Worm (Caenorhabditis elegans): Measurements from ENCODE around the gene hmg-12.
A peak's percentile ranks its signal among the peaks of the same experiment; 100 is the strongest.

hmg-12 gene

DNA sequence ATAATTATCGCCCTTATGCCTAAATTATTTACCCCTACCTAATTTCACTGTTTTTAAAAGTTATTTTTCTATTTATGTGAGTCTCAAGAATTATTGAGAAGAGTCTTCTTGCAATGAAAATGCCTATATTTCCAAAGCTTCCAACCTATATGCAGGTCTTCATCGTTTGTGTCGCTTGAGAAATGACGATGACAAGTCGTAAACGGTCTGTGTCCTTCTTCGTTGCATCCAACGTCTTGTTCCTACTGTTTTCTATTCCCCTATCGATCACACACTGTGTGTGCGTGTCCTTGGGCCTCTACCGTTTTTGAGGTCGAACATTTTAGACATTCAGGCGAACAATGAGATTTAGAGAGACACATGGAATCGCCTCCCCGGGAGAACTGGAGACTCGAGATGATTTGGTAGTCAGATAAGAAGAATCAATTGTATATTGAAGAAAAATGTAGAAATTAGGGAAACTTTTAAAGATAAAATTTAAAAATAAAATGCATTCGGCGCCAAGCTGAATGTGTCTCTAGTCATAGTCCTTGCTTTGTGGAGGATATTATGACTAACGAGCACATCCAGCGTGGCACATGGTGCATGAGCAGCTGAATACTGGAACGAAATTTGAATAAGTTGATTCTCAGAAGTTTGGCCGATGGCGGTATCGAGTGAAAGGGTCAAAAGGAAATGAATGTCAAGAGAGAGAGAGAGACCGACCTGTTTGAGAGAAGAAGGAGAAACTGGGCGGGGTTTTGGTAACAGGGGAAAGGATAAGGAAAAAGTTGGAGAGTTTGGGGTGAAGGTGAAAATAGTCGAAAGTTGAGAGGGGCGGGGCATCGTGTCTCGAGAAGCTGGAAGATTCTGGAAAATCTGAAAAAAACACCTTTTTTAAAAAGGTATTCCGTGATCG is 35.6 kb upstream of the hmg-12 start (continued):
- no peak for TF ChIP-seq F22D6.2 (tag; optimal IDR thresholded peaks at IDR 0.05)
- TF ChIP-seq zim-3 (tag; optimal IDR thresholded peaks at IDR 0.05) = no peak
- no peak for TF ChIP-seq ceh-27 (GFP tag; optimal IDR thresholded peaks at IDR 0.05)
- peak; percentile 50 for TF ChIP-seq die-1 (tag; optimal IDR thresholded peaks at IDR 0.05)
- TF ChIP-seq ceh-100 (GFP tag; IDR thresholded peaks at IDR 0.05) = peak; percentile 70
- TF ChIP-seq athp-1 (tag; optimal IDR thresholded peaks at IDR 0.05) = peak; percentile 86
- TF ChIP-seq lin-40 (tag; optimal IDR thresholded peaks at IDR 0.05) = no peak
- TF ChIP-seq Y53F4B.3 (GFP tag; IDR thresholded peaks at IDR 0.05) = no peak
- TF ChIP-seq atf-7 (tag; optimal IDR thresholded peaks at IDR 0.05) = peak; percentile 35
- peak; percentile 77; the same call in 1 of the 2 replicates for TF ChIP-seq madf-3 (GFP tag; IDR thresholded peaks at IDR 0.05)
- TF ChIP-seq ets-4 (GFP tag; optimal IDR thresholded peaks at IDR 0.05) = no peak
- no peak for TF ChIP-seq F55B11.4 (tag; optimal IDR thresholded peaks at IDR 0.05; ENCODE audit: borderline replicate concordance, insufficient read depth)
- TF ChIP-seq hrde-1 (tag; optimal IDR thresholded peaks at IDR 0.05; ENCODE audit: borderline replicate concordance) = peak; percentile 97
- TF ChIP-seq B0035.1 (tag; optimal IDR thresholded peaks at IDR 0.05) = no peak
- no peak for TF ChIP-seq lir-1 (GFP tag; conservative IDR thresholded peaks at IDR 0.05)
- no peak for TF ChIP-seq rpc-1 (optimal IDR thresholded peaks at IDR 0.05)
- TF ChIP-seq rpc-1 (tag; optimal IDR thresholded peaks at IDR 0.05) = peak; percentile 8
- no peak for TF ChIP-seq madf-10 (tag; optimal IDR thresholded peaks at IDR 0.05)
- peak; percentile 50 for TF ChIP-seq lin-54 (GFP tag; optimal IDR thresholded peaks at IDR 0.05)
- no peak for TF ChIP-seq mes-4 (tag; optimal IDR thresholded peaks at IDR 0.05)
- peak; percentile 67 for TF ChIP-seq ekl-4 (GFP tag; IDR thresholded peaks at IDR 0.05)
- peak; percentile 80 for TF ChIP-seq F10E7.11 (tag; optimal IDR thresholded peaks at IDR 0.05)
- no peak for TF ChIP-seq Y67H2A.10 (GFP tag; conservative IDR thresholded peaks at IDR 0.05)
- no peak; the same call in 1 of the 2 replicates for TF ChIP-seq ztf-25 (GFP tag; IDR thresholded peaks at IDR 0.05)
- peak; percentile 80 for TF ChIP-seq lin-26 (GFP tag; IDR thresholded peaks at IDR 0.05)
- TF ChIP-seq rec-8 (tag; optimal IDR thresholded peaks at IDR 0.05) = peak in 1 of 2 experiments; percentile 53
- TF ChIP-seq nfya-2 (GFP tag; IDR thresholded peaks at IDR 0.05) = peak; percentile 91
- TF ChIP-seq snpc-3.4 (tag; optimal IDR thresholded peaks at IDR 0.05) = peak; percentile 79
- TF ChIP-seq dpff-1 (tag; optimal IDR thresholded peaks at IDR 0.05) = peak; percentile 55
- no peak for TF ChIP-seq ztf-18 (tag; optimal IDR thresholded peaks at IDR 0.05)
- 0 out of 2 replicates have a peak, but pooled peaks have one; percentile 19 for TF ChIP-seq aptf-2 (GFP tag; conservative IDR thresholded peaks at IDR 0.05)
- peak; percentile 90 for TF ChIP-seq B0336.3 (GFP tag; IDR thresholded peaks at IDR 0.05)
- TF ChIP-seq him-1 (tag; optimal IDR thresholded peaks at IDR 0.05) = peak; percentile 68
- peak; percentile 21; the same call in 1 of the 2 replicates for TF ChIP-seq mcd-1 (GFP tag; IDR thresholded peaks at IDR 0.05)
- peak; percentile 50 for TF ChIP-seq lsl-1 (GFP tag; optimal IDR thresholded peaks at IDR 0.05)
- TF ChIP-seq hmg-1.2 (GFP tag; IDR thresholded peaks at IDR 0.05) = peak; percentile 42; the same call in 1 of the 2 replicates
- peak; percentile 88 for TF ChIP-seq Y79H2A.3 (GFP tag; conservative IDR thresholded peaks at IDR 0.05)
- TF ChIP-seq nhr-179 (tag; optimal IDR thresholded peaks at IDR 0.05) = no peak
- no peak for TF ChIP-seq B0019.2 (GFP tag; conservative IDR thresholded peaks at IDR 0.05)
- peak; percentile 84 for TF ChIP-seq unc-130 (GFP tag; optimal IDR thresholded peaks at IDR 0.05)
- TF ChIP-seq nfya-1 (tag; optimal IDR thresholded peaks at IDR 0.05; ENCODE audit: borderline replicate concordance, insufficient read depth) = no peak
- TF ChIP-seq nhr-90 (tag; optimal IDR thresholded peaks at IDR 0.05) = peak; percentile 23
- TF ChIP-seq ceh-79 (tag; optimal IDR thresholded peaks at IDR 0.05) = peak; percentile 11
- TF ChIP-seq C06A6.2 (GFP tag; conservative IDR thresholded peaks at IDR 0.05) = no peak
- no peak for TF ChIP-seq snpc-1.3 (tag; optimal IDR thresholded peaks at IDR 0.05; ENCODE audit: insufficient read depth)
- TF ChIP-seq tbp1 (GFP tag; optimal IDR thresholded peaks at IDR 0.05) = peak; percentile 50

All from whole organism, young adult.